Fruit fly (Drosophila melanogaster): ENCODE measurements around the gene arg.

dm6 chrX:494607-495006 lies 14.6 kb upstream of the arg start, which contains the start of gene CG17778:
- no peak for TF ChIP-seq Hr96 (GFP tag; optimal IDR thresholded peaks at IDR 0.05)
- TF ChIP-seq Clk (GFP tag; optimal IDR thresholded peaks at IDR 0.05), result no peak
- no peak for TF ChIP-seq tj (GFP tag; optimal IDR thresholded peaks at IDR 0.05)

Measured in whole organism, adult.